Worm (Caenorhabditis elegans): ENCODE measurements around the gene sams-4.

sams-4 gene

DNA sequence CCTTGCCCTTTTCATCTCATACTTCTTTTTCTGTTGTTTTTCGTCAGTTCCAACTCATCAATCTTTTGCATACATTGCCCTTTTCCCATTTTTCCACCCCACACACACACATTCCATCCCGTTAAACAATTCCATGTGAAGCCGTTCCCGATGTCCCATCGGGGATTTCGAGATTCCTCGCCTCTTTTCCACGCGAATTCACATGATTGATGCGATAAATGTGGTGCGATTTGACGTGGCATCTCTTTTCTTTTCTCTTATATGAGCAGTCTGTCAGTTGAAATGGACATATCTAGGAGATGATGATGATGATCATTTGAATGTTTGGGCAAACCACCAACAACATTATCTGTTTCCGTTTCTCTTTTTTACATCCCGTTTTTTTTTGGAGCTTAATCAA, 12.0 kb downstream of the sams-4 start:
- TF ChIP-seq arid-1 (GFP tag; conservative IDR thresholded peaks at IDR 0.05) (no peak), unc-62 (GFP tag; optimal IDR thresholded peaks at IDR 0.05 in 1 of 2) (peak in 1 of 2 experiments; percentile 99), unc-62 (tag; optimal IDR thresholded peaks at IDR 0.05) (no peak), mxl-2 (GFP tag; conservative IDR thresholded peaks at IDR 0.05) (no peak)

ce11 chrIV:5832801-5833200, 13.4 kb downstream of the sams-4 start:
- TF ChIP-seq nhr-6 (tag; optimal IDR thresholded peaks at IDR 0.05) (no peak), snpc-1.2 (GFP tag; IDR thresholded peaks at IDR 0.05) (peak; percentile 84), F49E8.2 (tag; optimal IDR thresholded peaks at IDR 0.05; ENCODE audit: borderline replicate concordance) (peak; percentile 30)

DNA sequence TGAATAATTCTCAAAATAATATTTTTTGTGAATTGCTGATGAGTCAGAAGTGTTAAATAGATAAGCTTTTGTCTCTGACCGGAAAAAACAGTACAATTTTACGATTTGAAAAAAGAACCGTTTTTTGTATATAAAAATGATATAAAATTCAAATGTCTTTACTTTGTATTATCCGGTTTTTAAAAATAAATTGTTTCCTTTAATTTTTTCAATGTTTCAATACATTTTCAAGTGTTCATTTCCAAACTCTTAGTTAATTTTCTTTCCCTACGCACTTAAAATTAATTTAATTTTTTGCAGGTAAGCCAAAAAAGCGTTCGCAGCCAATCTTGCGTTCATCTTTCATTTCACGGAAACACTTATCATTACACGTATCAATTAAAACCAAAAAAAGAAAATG, 21.7 kb downstream of the sams-4 start, which contains the start of gene egal-1:
TSS of gene egal-1 (plus strand) at position 301 of the 400 bp plus-strand sequence.
- TF ChIP-seq zfp-3 (GFP tag; conservative IDR thresholded peaks at IDR 0.05) (no peak), dmd-8 (GFP tag; IDR thresholded peaks at IDR 0.05) (no peak), nhr-11 (tag; optimal IDR thresholded peaks at IDR 0.05) (no peak), madf-5 (GFP tag; IDR thresholded peaks at IDR 0.05) (no peak), dve-1 (tag; optimal IDR thresholded peaks at IDR 0.05; ENCODE audit: insufficient read depth) (no peak), Y105C5A.15 (GFP tag; IDR thresholded peaks at IDR 0.05) (no peak)

- TF ChIP-seq hif-1 (tag; optimal IDR thresholded peaks at IDR 0.05) (no peak), mxl-2 (GFP tag; conservative IDR thresholded peaks at IDR 0.05) (no peak), hlh-11 (tag; optimal IDR thresholded peaks at IDR 0.05) (no peak), dpl-1 (GFP tag; optimal IDR thresholded peaks at IDR 0.05) (no peak), aly-2 (tag; optimal IDR thresholded peaks at IDR 0.05) (no peak), ztf-11 (tag; optimal IDR thresholded peaks at IDR 0.05) (no peak), nhr-6 (tag; optimal IDR thresholded peaks at IDR 0.05) (no peak), Y75B8A.6 (GFP tag; IDR thresholded peaks at IDR 0.05) (no peak), hlh-30 (tag; optimal IDR thresholded peaks at IDR 0.05; ENCODE audit: insufficient read depth) (peak; percentile 70), nhr-42 (GFP tag; IDR thresholded peaks at IDR 0.05) (no peak), F10B5.3 (tag; optimal IDR thresholded peaks at IDR 0.05) (no peak), pha-4 (GFP tag; IDR thresholded peaks at IDR 0.05) (no peak), pha-4 (tag; optimal IDR thresholded peaks at IDR 0.05) (peak; percentile 95), mes-2 (tag; optimal IDR thresholded peaks at IDR 0.05; ENCODE audit: poor library complexity, severe bottlenecking) (no peak), ZK337.2 (GFP tag; IDR thresholded peaks at IDR 0.05) (no peak), dmd-6 (GFP tag; IDR thresholded peaks at IDR 0.05) (no peak), unc-39 (tag; optimal IDR thresholded peaks at IDR 0.05) (no peak), nhr-41 (GFP tag; IDR thresholded peaks at IDR 0.05) (no peak), nhr-11 (tag; optimal IDR thresholded peaks at IDR 0.05) (no peak), lin-1 (GFP tag; IDR thresholded peaks at IDR 0.05) (no peak), lin-39 (tag; optimal IDR thresholded peaks at IDR 0.05) (no peak), ama-1 (optimal IDR thresholded peaks at IDR 0.05) (no peak), tra-1 (GFP tag; IDR thresholded peaks at IDR 0.05) (no peak), zag-1 (tag; optimal IDR thresholded peaks at IDR 0.05) (no peak), jun-1 (tag; optimal IDR thresholded peaks at IDR 0.05) (no peak), gei-8 (GFP tag; optimal IDR thresholded peaks at IDR 0.05) (no peak), nhr-28 (tag; optimal IDR thresholded peaks at IDR 0.05) (peak; percentile 70), arid-1 (GFP tag; conservative IDR thresholded peaks at IDR 0.05) (no peak), zfp-3 (GFP tag; conservative IDR thresholded peaks at IDR 0.05) (no peak), R02D3.7 (tag; optimal IDR thresholded peaks at IDR 0.05) (no peak), nhr-77 (tag; optimal IDR thresholded peaks at IDR 0.05) (no peak), nhr-237 (tag; optimal IDR thresholded peaks at IDR 0.05) (no peak), attf-4 (tag; optimal IDR thresholded peaks at IDR 0.05) (no peak), nhr-102 (tag; optimal IDR thresholded peaks at IDR 0.05) (no peak), F26F4.8 (GFP tag; conservative IDR thresholded peaks at IDR 0.05) (no peak), hmg-1.1 (GFP tag; IDR thresholded peaks at IDR 0.05) (no peak), aha-1 (tag) (no peak), duxl-1 (tag; optimal IDR thresholded peaks at IDR 0.05; ENCODE audit: poor library complexity) (no peak), spr-3 (GFP tag; optimal IDR thresholded peaks at IDR 0.05) (no peak)
Measured at ce11 chrIV:5821997-5822396, 24.2 kb downstream of the sams-4 start.

All from whole organism, L4 larva.